Fruit fly (Drosophila melanogaster) whole organism, adult: ENCODE data around the gene pcx.

Experiments used
- CG5204 ChIP-seq: fragments of 200-800 bp; sonication (Bioruptor generic); optimal IDR thresholded peaks from 2 replicates; lab custom pipeline; 2016; ENCODE audit warnings: missing biosample characterization, missing genetic modification characterization
- Clk ChIP-seq: fragments of 200-800 bp; sonication (Bioruptor generic); optimal IDR thresholded peaks from 2 replicates; lab custom pipeline; 2017; ENCODE audit warnings: missing biosample characterization, missing genetic modification characterization
- kay ChIP-seq: fragments of 200-800 bp; sonication (Bioruptor generic); peaks from one replicate; lab custom pipeline; 2016; ENCODE audit warnings: missing biosample characterization, missing genetic modification characterization, borderline replicate concordance
- pad ChIP-seq: fragments of 200-800 bp; sonication (Bioruptor generic); optimal IDR thresholded peaks from 3 replicates; lab custom pipeline; 2017; ENCODE audit warnings: missing biosample characterization, missing genetic modification characterization, mild to moderate bottlenecking, moderate library complexity, missing genetic modification reagents
- tj ChIP-seq: fragments of 200-800 bp; sonication (Bioruptor generic); optimal IDR thresholded peaks from 3 replicates; lab custom pipeline; 2017; ENCODE audit warnings: missing biosample characterization, mild to moderate bottlenecking, missing genetic modification characterization, moderate library complexity

DNA sequence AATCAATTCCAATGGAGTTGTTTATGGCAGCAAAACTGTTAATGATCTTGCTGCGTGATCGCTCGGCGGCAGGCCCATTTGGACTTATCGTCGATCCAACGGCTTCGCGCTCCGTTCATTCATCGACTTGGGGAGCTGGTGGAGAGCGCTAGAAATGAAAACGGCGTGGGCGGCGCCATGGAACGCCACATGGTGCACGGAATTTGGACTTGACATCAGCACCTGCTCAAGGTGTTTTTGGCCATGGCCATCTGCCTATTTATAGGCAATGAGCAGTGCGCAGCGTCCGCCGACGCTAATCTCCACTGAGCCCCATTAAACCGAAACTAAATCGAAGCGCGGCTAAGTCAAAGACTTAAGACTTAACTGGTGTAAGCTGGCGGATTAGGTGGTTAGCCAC is 6.6 kb upstream of the pcx start:
- TF ChIP-seq Clk (no peak), pad (GFP tag; lab: Kevin White, UChicago) (no peak), CG5204 (GFP tag; lab: Kevin White, UChicago) (no peak), kay (GFP tag; lab: Kevin White, UChicago) (no peak), tj (GFP tag; lab: Kevin White, UChicago) (no peak)
